Worm (Caenorhabditis elegans) whole organism, L2 larva: Measurements from ENCODE around the gene old-1.

Experiments
- R02D3.7 ChIP-seq: fragments of 150-350 bp; optimal IDR thresholded peaks from 2 replicates; lab custom pipeline; 2014; ENCODE audit warnings: missing biosample characterization, missing genetic modification characterization
- ZK546.5 ChIP-seq: sonication (generic microtip); optimal IDR thresholded peaks from 2 replicates; lab custom pipeline; 2017; ENCODE audit warnings: missing biosample characterization, missing genetic modification characterization
- ceh-16 ChIP-seq: fragments of 150-350 bp; optimal IDR thresholded peaks from 2 replicates; lab custom pipeline; 2014; ENCODE audit warnings: missing biosample characterization, missing genetic modification characterization
- ceh-82 ChIP-seq: fragments of 150-350 bp; optimal IDR thresholded peaks from 2 replicates; lab custom pipeline; 2014; ENCODE audit warnings: missing biosample characterization, missing genetic modification characterization
- crh-2 ChIP-seq: sonication (generic microtip); optimal IDR thresholded peaks from 2 replicates; lab custom pipeline; 2017; ENCODE audit warnings: missing biosample characterization, missing genetic modification characterization
- dmd-4 ChIP-seq: sonication (generic microtip); optimal IDR thresholded peaks from 2 replicates; lab custom pipeline; 2017; ENCODE audit warnings: missing biosample characterization, missing genetic modification characterization
- elt-3 ChIP-seq: sonication (generic microtip); optimal IDR thresholded peaks from 2 replicates; lab custom pipeline; 2017; ENCODE audit warnings: missing biosample characterization, missing genetic modification characterization
- lin-13 ChIP-seq: fragments of 150-350 bp; optimal IDR thresholded peaks from 2 replicates; lab custom pipeline; 2014; ENCODE audit warnings: missing biosample characterization, missing genetic modification reagents, missing genetic modification characterization
- mbf-1 ChIP-seq: sonication (generic microtip); optimal IDR thresholded peaks from 2 replicates; lab custom pipeline; 2017; ENCODE audit warnings: missing biosample characterization, missing genetic modification characterization
- mdl-1 ChIP-seq, 2 experiments: fragments of 150-350 bp in 1 of 2; sonication (generic microtip) in 1 of 2; optimal IDR thresholded peaks; 2 replicates each; lab custom pipeline; 2017; ENCODE audit warnings: missing biosample characterization in 2 of 2, missing genetic modification characterization in 2 of 2
- nhr-12 ChIP-seq: fragments of 150-350 bp; optimal IDR thresholded peaks from 2 replicates; lab custom pipeline; 2014; ENCODE audit warnings: missing biosample characterization, missing genetic modification characterization
- nhr-6 ChIP-seq: fragments of 150-350 bp; optimal IDR thresholded peaks from 2 replicates; lab custom pipeline; 2014; ENCODE audit warnings: missing biosample characterization, missing genetic modification characterization
- nhr-77 ChIP-seq: fragments of 150-350 bp; optimal IDR thresholded peaks from 2 replicates; lab custom pipeline; 2014; ENCODE audit warnings: missing biosample characterization, missing genetic modification characterization
- peb-1 ChIP-seq: fragments of 150-350 bp; optimal IDR thresholded peaks from 2 replicates; lab custom pipeline; 2014; ENCODE audit warnings: missing biosample characterization, missing genetic modification characterization
- skn-1 ChIP-seq: sonication (generic microtip); optimal IDR thresholded peaks from 2 replicates; lab custom pipeline; 2017; ENCODE audit warnings: missing biosample characterization, missing genetic modification characterization
- sma-9 ChIP-seq, 2 experiments: fragments of 150-350 bp in 1 of 2; sonication (generic microtip) in 1 of 2; optimal IDR thresholded peaks; 2 replicates each; lab custom pipeline; 2014 to 2016; ENCODE audit warnings: missing genetic modification characterization in 2 of 2, mild to moderate bottlenecking in 1 of 2, missing biosample characterization in 1 of 2, missing compliant biosample characterization in 1 of 2, missing genetic modification reagents in 1 of 2, moderate library complexity in 1 of 2
- unc-55 ChIP-seq: fragments of 150-350 bp; sonication (generic microtip); optimal IDR thresholded peaks from 3 replicates; lab custom pipeline; 2014; ENCODE audit warnings: missing biosample characterization, missing genetic modification reagents, missing genetic modification characterization
- unc-62 ChIP-seq: fragments of 150-350 bp; optimal IDR thresholded peaks from 2 replicates; lab custom pipeline; 2014; ENCODE audit warnings: missing biosample characterization, missing genetic modification reagents, missing genetic modification characterization
- zag-1 ChIP-seq: fragments of 150-350 bp; optimal IDR thresholded peaks from 2 replicates; lab custom pipeline; 2014; ENCODE audit warnings: missing biosample characterization, missing genetic modification characterization
- ztf-1 ChIP-seq: fragments of 200-800 bp; sonication (Bioruptor generic); conservative IDR thresholded peaks from 2 replicates; pipeline ENCODE4 v1.3.6; 2022; ENCODE audit warnings: missing genetic modification characterization, missing compliant biosample characterization
- ztf-11 ChIP-seq: sonication (generic microtip); optimal IDR thresholded peaks from 2 replicates; lab custom pipeline; 2017; ENCODE audit warnings: missing biosample characterization, missing genetic modification characterization
- ztf-4 ChIP-seq: fragments of 150-350 bp; optimal IDR thresholded peaks from 2 replicates; lab custom pipeline; 2014; ENCODE audit warnings: missing biosample characterization, missing genetic modification characterization

Gene old-1

DNA sequence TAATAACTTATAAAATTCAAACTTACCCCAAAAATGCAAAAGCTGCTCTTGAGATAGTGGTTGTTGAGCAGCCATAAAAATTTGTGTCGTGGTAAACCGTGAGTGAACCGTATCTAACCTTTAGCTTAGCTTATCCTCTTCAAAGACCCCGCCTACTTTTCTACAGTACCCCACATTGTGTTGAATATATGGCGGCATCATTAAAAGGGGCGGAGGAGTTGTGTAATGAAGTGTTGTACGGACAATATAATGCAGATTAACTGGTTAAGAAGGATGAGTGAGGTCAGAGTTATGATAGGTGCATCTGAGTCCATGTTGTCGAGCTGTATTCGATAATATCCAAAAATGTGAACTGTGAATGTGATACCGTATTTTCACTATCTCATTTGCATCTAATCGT is 40.7 kb downstream of the old-1 start, which contains the start of gene eyg-1:
TSS of gene eyg-1 (minus strand) at position 101 of the 400 bp plus-strand sequence.
- TF ChIP-seq unc-55 (GFP tag; lab: Kevin White, UChicago), result no peak
- TF ChIP-seq elt-3 (tag; lab: Kevin White, UChicago), result no peak
- no peak for TF ChIP-seq mdl-1 (tag; optimal IDR thresholded peaks at IDR 0.05; lab: Kevin White, UChicago)
- no peak for TF ChIP-seq nhr-6 (tag; lab: Kevin White, UChicago)
- TF ChIP-seq zag-1 (tag; lab: Kevin White, UChicago), result no peak
- TF ChIP-seq peb-1 (tag; lab: Kevin White, UChicago), result no peak
- TF ChIP-seq ztf-11 (tag; lab: Kevin White, UChicago), result no peak
- TF ChIP-seq lin-13 (GFP tag; lab: Kevin White, UChicago), result no peak
- TF ChIP-seq ZK546.5 (tag; lab: Kevin White, UChicago), result no peak
- TF ChIP-seq nhr-12 (tag; lab: Kevin White, UChicago), result no peak
- no peak for TF ChIP-seq unc-62

DNA sequence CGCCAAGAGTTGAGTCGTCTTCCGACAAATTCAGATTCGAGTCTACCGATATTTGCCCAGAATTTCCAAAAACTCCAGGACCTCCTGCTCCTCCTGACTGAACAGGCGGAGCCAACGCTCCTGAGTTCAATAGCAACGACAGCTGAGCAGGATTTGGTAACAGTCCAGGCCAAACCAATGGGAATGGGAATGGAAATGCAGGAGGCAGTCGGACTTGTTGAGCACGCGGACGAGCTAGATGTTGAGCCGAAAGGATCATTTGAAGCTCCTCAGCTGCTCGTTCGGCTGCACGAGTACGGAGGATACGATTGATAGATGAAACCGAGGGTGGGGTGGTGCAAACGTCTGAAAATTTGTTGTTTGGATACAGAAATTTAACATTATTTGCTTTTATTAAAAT is 41.6 kb downstream of the old-1 start:
- TF ChIP-seq ceh-16 (tag; lab: Kevin White, UChicago), result no peak
- TF ChIP-seq nhr-12 (tag; lab: Kevin White, UChicago), result no peak
- TF ChIP-seq ztf-4 (tag; lab: Kevin White, UChicago), result no peak
- no peak for TF ChIP-seq ceh-82
- no peak for TF ChIP-seq sma-9 (GFP tag; optimal IDR thresholded peaks at IDR 0.05; lab: Kevin White, UChicago)
- no peak for TF ChIP-seq sma-9 (tag; optimal IDR thresholded peaks at IDR 0.05; lab: Kevin White, UChicago)
- no peak for TF ChIP-seq R02D3.7 (tag; lab: Kevin White, UChicago)
- TF ChIP-seq ztf-11 (tag; lab: Kevin White, UChicago), result no peak
- no peak for TF ChIP-seq nhr-77 (tag; lab: Kevin White, UChicago)
- no peak for TF ChIP-seq ztf-1
- TF ChIP-seq skn-1 (tag; lab: Kevin White, UChicago), result no peak
- TF ChIP-seq crh-2, result no peak
- no peak for TF ChIP-seq lin-13 (GFP tag; lab: Kevin White, UChicago)
- TF ChIP-seq dmd-4, result no peak
- no peak for TF ChIP-seq mbf-1 (tag; lab: Kevin White, UChicago)
